Worm (Caenorhabditis elegans) whole organism, L2 larva: ENCODE data around the gene F42H10.6.

ENCODE experiments used
- F13H6.1 ChIP-seq: sonication (generic microtip); optimal IDR thresholded peaks from 2 replicates; lab custom pipeline; 2016; ENCODE audit warnings: missing genetic modification characterization, missing compliant biosample characterization
- ZK546.5 ChIP-seq: sonication (generic microtip); optimal IDR thresholded peaks from 2 replicates; lab custom pipeline; 2017; ENCODE audit warnings: missing biosample characterization, missing genetic modification characterization
- ama-1 ChIP-seq: fragments of 150-350 bp; optimal IDR thresholded peaks from 2 replicates; lab custom pipeline; 2018; ENCODE audit warnings: inconsistent platforms
- crh-2 ChIP-seq: sonication (generic microtip); optimal IDR thresholded peaks from 2 replicates; lab custom pipeline; 2017; ENCODE audit warnings: missing biosample characterization, missing genetic modification characterization
- egl-27 ChIP-seq: sonication (generic microtip); optimal IDR thresholded peaks from 3 replicates; lab custom pipeline; 2017; ENCODE audit warnings: missing biosample characterization, missing genetic modification reagents, missing genetic modification characterization
- elt-1 ChIP-seq: fragments of 150-350 bp; optimal IDR thresholded peaks from 2 replicates; lab custom pipeline; 2014; ENCODE audit warnings: missing biosample characterization, missing genetic modification characterization
- elt-3 ChIP-seq: sonication (generic microtip); optimal IDR thresholded peaks from 2 replicates; lab custom pipeline; 2017; ENCODE audit warnings: missing biosample characterization, missing genetic modification characterization
- lin-39 ChIP-seq: fragments of 150-350 bp; optimal IDR thresholded peaks from 2 replicates; lab custom pipeline; 2014; ENCODE audit warnings: missing biosample characterization, missing genetic modification reagents, missing genetic modification characterization
- nhr-237 ChIP-seq: fragments of 150-350 bp; optimal IDR thresholded peaks from 2 replicates; lab custom pipeline; 2014; ENCODE audit warnings: missing biosample characterization, missing genetic modification characterization
- skn-1 ChIP-seq: sonication (generic microtip); optimal IDR thresholded peaks from 2 replicates; lab custom pipeline; 2017; ENCODE audit warnings: missing biosample characterization, missing genetic modification characterization
- unc-62 ChIP-seq: fragments of 150-350 bp; optimal IDR thresholded peaks from 2 replicates; lab custom pipeline; 2014; ENCODE audit warnings: missing biosample characterization, missing genetic modification reagents, missing genetic modification characterization
- ztf-1 ChIP-seq: fragments of 200-800 bp; sonication (Bioruptor generic); conservative IDR thresholded peaks from 2 replicates; pipeline ENCODE4 v1.3.6; 2022; ENCODE audit warnings: missing genetic modification characterization, missing compliant biosample characterization

ce11 chrIII:8450494-8450893, 29.8 kb downstream of the F42H10.6 start:
- TF ChIP-seq unc-62 (no peak), egl-27 (tag; lab: Kevin White, UChicago) (no peak), elt-3 (no peak), nhr-237 (tag; lab: Kevin White, UChicago) (no peak), elt-1 (tag; lab: Kevin White, UChicago) (no peak), lin-39 (tag; lab: Kevin White, UChicago) (no peak), ama-1 (lab: Kevin White, UChicago) (peak; percentile 73), F13H6.1 (no peak), ZK546.5 (tag; lab: Kevin White, UChicago) (no peak), skn-1 (tag; lab: Kevin White, UChicago) (no peak), crh-2 (no peak), ztf-1 (GFP tag; lab: Robert Waterston, UW) (no peak)
